Worm (Caenorhabditis elegans): Measurements from ENCODE around the gene C30H6.12.

C30H6.12 gene

ce11 chrIV:17346599-17347218 lies 36.4 kb upstream of the C30H6.12 start, which contains the start of the genes clec-197 and clec-198:
Gene clec-197 (minus strand): TSS chrIV:17346699.
Gene clec-198 (plus strand): TSS chrIV:17347168.
- TF ChIP-seq pes-1 (GFP tag; IDR thresholded peaks at IDR 0.05): no peak
- TF ChIP-seq sea-1 (GFP tag; conservative IDR thresholded peaks at IDR 0.05): no peak
- TF ChIP-seq hnd-1 (tag; optimal IDR thresholded peaks at IDR 0.05): no peak
- no peak for TF ChIP-seq aly-1 (tag; optimal IDR thresholded peaks at IDR 0.05)
- TF ChIP-seq F13C5.2 (tag; optimal IDR thresholded peaks at IDR 0.05): no peak
- no peak for TF ChIP-seq B0310.2 (tag; optimal IDR thresholded peaks at IDR 0.05)
- TF ChIP-seq ceh-13 (GFP tag; optimal IDR thresholded peaks at IDR 0.05): no peak
- TF ChIP-seq hmbx-1 (tag; optimal IDR thresholded peaks at IDR 0.05): no peak
- TF ChIP-seq ets-7 (tag; optimal IDR thresholded peaks at IDR 0.05): no peak
- TF ChIP-seq tbx-11 (GFP tag; IDR thresholded peaks at IDR 0.05): no peak
- no peak for TF ChIP-seq ama-1 (optimal IDR thresholded peaks at IDR 0.05)
- TF ChIP-seq tbx-37 (GFP tag; conservative IDR thresholded peaks at IDR 0.05): no peak
- no peak for TF ChIP-seq tra-4 (tag; optimal IDR thresholded peaks at IDR 0.05)
- TF ChIP-seq scrt-1 (GFP tag; IDR thresholded peaks at IDR 0.05): no peak
- TF ChIP-seq flt-1 (GFP tag; IDR thresholded peaks at IDR 0.05): no peak
- no peak for TF ChIP-seq hmg-4 (GFP tag; optimal IDR thresholded peaks at IDR 0.05)
- TF ChIP-seq ceh-36 (tag; optimal IDR thresholded peaks at IDR 0.05): no peak

ce11 chrIV:17351586-17351985 lies 31.6 kb upstream of the C30H6.12 start, which contains the start of gene clec-199:
Gene clec-199 (plus strand): TSS chrIV:17351886.
- TF ChIP-seq flt-1 (GFP tag; IDR thresholded peaks at IDR 0.05) (no peak), aly-1 (tag; optimal IDR thresholded peaks at IDR 0.05) (no peak), ceh-36 (tag; optimal IDR thresholded peaks at IDR 0.05) (no peak), hmbx-1 (tag; optimal IDR thresholded peaks at IDR 0.05) (no peak), tbx-37 (GFP tag; conservative IDR thresholded peaks at IDR 0.05) (no peak), F13C5.2 (tag; optimal IDR thresholded peaks at IDR 0.05) (no peak)

ce11 chrIV:17361143-17361542 lies 22.0 kb upstream of the C30H6.12 start, which contains the start of gene clec-202:
Gene clec-202 (plus strand): TSS chrIV:17361443.
- TF ChIP-seq flt-1 (GFP tag; IDR thresholded peaks at IDR 0.05): no peak
- no peak for TF ChIP-seq hmbx-1 (tag; optimal IDR thresholded peaks at IDR 0.05)
- TF ChIP-seq tbx-11 (GFP tag; IDR thresholded peaks at IDR 0.05): no peak
- TF ChIP-seq F13C5.2 (tag; optimal IDR thresholded peaks at IDR 0.05): no peak
- no peak for TF ChIP-seq B0310.2 (tag; optimal IDR thresholded peaks at IDR 0.05)
- no peak for TF ChIP-seq pes-1 (GFP tag; IDR thresholded peaks at IDR 0.05)
- no peak for TF ChIP-seq ama-1 (optimal IDR thresholded peaks at IDR 0.05)
- TF ChIP-seq hmg-4 (GFP tag; optimal IDR thresholded peaks at IDR 0.05): no peak
- no peak for TF ChIP-seq aly-1 (tag; optimal IDR thresholded peaks at IDR 0.05)
- TF ChIP-seq ceh-36 (tag; optimal IDR thresholded peaks at IDR 0.05): no peak
- TF ChIP-seq sea-1 (GFP tag; conservative IDR thresholded peaks at IDR 0.05): no peak
- no peak for TF ChIP-seq ets-7 (tag; optimal IDR thresholded peaks at IDR 0.05)
- TF ChIP-seq tbx-37 (GFP tag; conservative IDR thresholded peaks at IDR 0.05): no peak
- TF ChIP-seq hnd-1 (tag; optimal IDR thresholded peaks at IDR 0.05): no peak

- TF ChIP-seq hnd-1 (tag; optimal IDR thresholded peaks at IDR 0.05): no peak
- TF ChIP-seq F13C5.2 (tag; optimal IDR thresholded peaks at IDR 0.05): no peak
- no peak for TF ChIP-seq ceh-36 (tag; optimal IDR thresholded peaks at IDR 0.05)
These were observed 15.9 kb upstream of the C30H6.12 start, which contains the start of gene zipt-17 for ce11 chrIV:17367294-17367693. Gene zipt-17 (minus strand): TSS chrIV:17367394.

- TF ChIP-seq scrt-1 (GFP tag; IDR thresholded peaks at IDR 0.05) (no peak), aly-1 (tag; optimal IDR thresholded peaks at IDR 0.05) (no peak), pes-1 (GFP tag; IDR thresholded peaks at IDR 0.05) (no peak), ets-7 (tag; optimal IDR thresholded peaks at IDR 0.05) (no peak), F13C5.2 (tag; optimal IDR thresholded peaks at IDR 0.05) (no peak), hnd-1 (tag; optimal IDR thresholded peaks at IDR 0.05) (no peak), B0310.2 (tag; optimal IDR thresholded peaks at IDR 0.05) (no peak), sea-1 (GFP tag; conservative IDR thresholded peaks at IDR 0.05) (no peak), ceh-13 (GFP tag; optimal IDR thresholded peaks at IDR 0.05) (no peak), flt-1 (GFP tag; IDR thresholded peaks at IDR 0.05) (no peak), hmbx-1 (tag; optimal IDR thresholded peaks at IDR 0.05) (no peak), hmg-4 (GFP tag; optimal IDR thresholded peaks at IDR 0.05) (no peak), tbx-37 (GFP tag; conservative IDR thresholded peaks at IDR 0.05) (no peak), ama-1 (optimal IDR thresholded peaks at IDR 0.05) (no peak), tra-4 (tag; optimal IDR thresholded peaks at IDR 0.05) (no peak), ceh-36 (tag; optimal IDR thresholded peaks at IDR 0.05) (no peak), tbx-11 (GFP tag; IDR thresholded peaks at IDR 0.05) (no peak)
These were observed 14.9 kb upstream of the C30H6.12 start, which contains the start of gene trh-1 for ce11 chrIV:17368292-17368691. Gene trh-1 (plus strand): TSS chrIV:17368592.

- TF ChIP-seq B0310.2 (tag; optimal IDR thresholded peaks at IDR 0.05) (no peak), ama-1 (optimal IDR thresholded peaks at IDR 0.05) (no peak), sea-1 (GFP tag; conservative IDR thresholded peaks at IDR 0.05) (no peak), ets-7 (tag; optimal IDR thresholded peaks at IDR 0.05) (no peak), ceh-13 (GFP tag; optimal IDR thresholded peaks at IDR 0.05) (no peak), hnd-1 (tag; optimal IDR thresholded peaks at IDR 0.05) (no peak), pes-1 (GFP tag; IDR thresholded peaks at IDR 0.05) (no peak), flt-1 (GFP tag; IDR thresholded peaks at IDR 0.05) (no peak), tbx-11 (GFP tag; IDR thresholded peaks at IDR 0.05) (no peak), hmg-4 (GFP tag; optimal IDR thresholded peaks at IDR 0.05) (no peak), F13C5.2 (tag; optimal IDR thresholded peaks at IDR 0.05) (no peak)
These were observed 11.7 kb upstream of the C30H6.12 start, which contains the start of gene C30H6.5 for ce11 chrIV:17371469-17371868. Gene C30H6.5 (plus strand): TSS chrIV:17371769.

- TF ChIP-seq B0310.2 (tag; optimal IDR thresholded peaks at IDR 0.05): no peak
- no peak for TF ChIP-seq hmg-4 (GFP tag; optimal IDR thresholded peaks at IDR 0.05)
- TF ChIP-seq sea-1 (GFP tag; conservative IDR thresholded peaks at IDR 0.05): no peak
- TF ChIP-seq ama-1 (optimal IDR thresholded peaks at IDR 0.05): no peak
- TF ChIP-seq F13C5.2 (tag; optimal IDR thresholded peaks at IDR 0.05): no peak
- no peak for TF ChIP-seq hmbx-1 (tag; optimal IDR thresholded peaks at IDR 0.05)
- TF ChIP-seq ceh-36 (tag; optimal IDR thresholded peaks at IDR 0.05): no peak
These were observed 7.0 kb upstream of the C30H6.12 start, which contains the start of gene haf-1 for ce11 chrIV:17376127-17376526. Gene haf-1 (plus strand): TSS chrIV:17376427.

Data from whole organism, early embryonic.